Fruit fly (Drosophila melanogaster) whole organism, embryonic: Measurements from ENCODE around the gene p115.

Experiments
- Ada2b ChIP-seq: fragments of 200-800 bp; sonication (Bioruptor generic); IDR thresholded peaks from 2 replicates; pipeline ENCODE4 v1.3.6; 2022; ENCODE audit warnings: missing biosample characterization, missing genetic modification characterization
- B-H2 ChIP-seq: fragments of 200-800 bp; sonication (Bioruptor generic); optimal IDR thresholded peaks from 2 replicates; lab custom pipeline; 2018; ENCODE audit warnings: missing biosample characterization, mild to moderate bottlenecking, missing genetic modification characterization
- CG10147 ChIP-seq: fragments of 200-800 bp; sonication (Bioruptor generic); optimal IDR thresholded peaks from 2 replicates; lab custom pipeline; 2019; ENCODE audit warnings: missing biosample characterization, mild to moderate bottlenecking, missing genetic modification characterization, moderate library complexity
- CG11504 ChIP-seq: fragments of 200-800 bp; sonication (Bioruptor generic); optimal IDR thresholded peaks from 3 replicates; lab custom pipeline; 2019; ENCODE audit warnings: missing biosample characterization, mild to moderate bottlenecking, missing genetic modification characterization, moderate library complexity
- CG11696 ChIP-seq: fragments of 200-800 bp; sonication (Bioruptor generic); IDR thresholded peaks from 2 replicates; pipeline ENCODE4 v1.3.6; 2022; ENCODE audit warnings: missing biosample characterization, missing genetic modification characterization
- CG12219 ChIP-seq: fragments of 200-800 bp; sonication (Bioruptor generic); optimal IDR thresholded peaks from 3 replicates; lab custom pipeline; 2018; ENCODE audit warnings: missing biosample characterization, mild to moderate bottlenecking, missing genetic modification characterization
- CG14860 ChIP-seq: fragments of 200-800 bp; sonication (Bioruptor generic); IDR thresholded peaks from 3 replicates; pipeline ENCODE4 v1.3.6; 2022; ENCODE audit warnings: missing biosample characterization, missing genetic modification characterization; ENCODE audit not compliant: partially characterized antibody
- CG15514 ChIP-seq: fragments of 200-800 bp; sonication (Bioruptor generic); optimal IDR thresholded peaks from 3 replicates; lab custom pipeline; 2017; ENCODE audit warnings: missing biosample characterization, missing genetic modification characterization, mild to moderate bottlenecking, moderate library complexity, missing genetic modification reagents
- CG1603 ChIP-seq: fragments of 200-800 bp; sonication (Bioruptor generic); optimal IDR thresholded peaks from 2 replicates; lab custom pipeline; 2019; ENCODE audit warnings: missing biosample characterization, mild to moderate bottlenecking, missing genetic modification characterization, moderate library complexity
- CG16815 ChIP-seq: fragments of 200-800 bp; sonication (Bioruptor generic); optimal IDR thresholded peaks from 3 replicates; lab custom pipeline; 2017; ENCODE audit warnings: missing biosample characterization, mild to moderate bottlenecking, missing genetic modification characterization
- CG17361 ChIP-seq: fragments of 200-800 bp; sonication (Bioruptor generic); IDR thresholded peaks from 3 replicates; pipeline ENCODE4 v1.3.6; 2022; ENCODE audit warnings: missing biosample characterization, missing genetic modification characterization
- CG17385 ChIP-seq: fragments of 200-800 bp; sonication (Bioruptor generic); optimal IDR thresholded peaks from 3 replicates; lab custom pipeline; 2018; ENCODE audit warnings: missing biosample characterization, mild to moderate bottlenecking, missing genetic modification characterization
- CG32532 ChIP-seq: fragments of 200-800 bp; sonication (Bioruptor generic); IDR thresholded peaks from 2 replicates; pipeline ENCODE4 v1.3.6; 2022; ENCODE audit warnings: missing biosample characterization, missing genetic modification characterization
- CG32772 ChIP-seq: fragments of 200-800 bp; sonication (Bioruptor generic); IDR thresholded peaks from 2 replicates; pipeline ENCODE4 v1.3.6; 2022; ENCODE audit warnings: missing biosample characterization, missing genetic modification characterization
- CG33557 ChIP-seq: fragments of 200-800 bp; sonication (Bioruptor generic); optimal IDR thresholded peaks from 2 replicates; lab custom pipeline; 2019; ENCODE audit warnings: missing biosample characterization, mild to moderate bottlenecking, missing genetic modification characterization, moderate library complexity
- CG4730 ChIP-seq: fragments of 200-800 bp; sonication (Bioruptor generic); IDR thresholded peaks from 2 replicates; pipeline ENCODE4 v1.3.6; 2022; ENCODE audit warnings: missing biosample characterization, missing genetic modification characterization
- CG6254 ChIP-seq: fragments of 200-800 bp; sonication (Bioruptor generic); optimal IDR thresholded peaks from 3 replicates; lab custom pipeline; 2017; ENCODE audit warnings: mild to moderate bottlenecking, missing biosample characterization, missing genetic modification reagents, missing genetic modification characterization
- CG7987 ChIP-seq: fragments of 200-800 bp; sonication (Bioruptor generic); optimal IDR thresholded peaks from 2 replicates; lab custom pipeline; 2018; ENCODE audit warnings: missing biosample characterization, mild to moderate bottlenecking, missing genetic modification characterization, moderate library complexity
- CG8290 ChIP-seq, 3 experiments: fragments of 200-800 bp; sonication (Bioruptor generic); optimal IDR thresholded peaks; 2 replicates each; lab custom pipeline; 2016 to 2019; ENCODE audit warnings: missing biosample characterization in 3 of 3, missing genetic modification characterization in 3 of 3, mild to moderate bottlenecking in 2 of 3, moderate library complexity in 1 of 3
- CG8765 ChIP-seq: fragments of 200-800 bp; sonication (Bioruptor generic); IDR thresholded peaks from 2 replicates; pipeline ENCODE4 v1.3.6; 2022; ENCODE audit warnings: missing biosample characterization, missing genetic modification characterization
- CG9817 ChIP-seq: fragments of 200-800 bp; sonication (Bioruptor generic); optimal IDR thresholded peaks from 2 replicates; lab custom pipeline; 2018; ENCODE audit warnings: missing biosample characterization, mild to moderate bottlenecking, missing genetic modification characterization, moderate library complexity
- Dek ChIP-seq: fragments of 200-800 bp; sonication (Bioruptor generic); optimal IDR thresholded peaks from 3 replicates; lab custom pipeline; 2019; ENCODE audit warnings: missing biosample characterization, mild to moderate bottlenecking, missing genetic modification characterization, moderate library complexity
- Eip74EF ChIP-seq, 2 experiments: fragments of 200-800 bp in 1 of 2; fragments of >200 bp in 1 of 2; sonication (Bioruptor generic) in 1 of 2; optimal IDR thresholded peaks; 2 replicates each; lab custom pipeline; 2017 to 2019; ENCODE audit warnings: missing biosample characterization in 2 of 2, missing genetic modification characterization in 2 of 2, mild to moderate bottlenecking in 1 of 2, moderate library complexity in 1 of 2
- Gug ChIP-seq: fragments of 200-800 bp; sonication (Bioruptor generic); IDR thresholded peaks from 4 replicates; pipeline ENCODE4 v1.3.6; 2022; ENCODE audit warnings: missing biosample characterization, missing genetic modification characterization
- Hey ChIP-seq: fragments of 200-800 bp; sonication (Bioruptor generic); optimal IDR thresholded peaks from 3 replicates; lab custom pipeline; 2018; ENCODE audit warnings: missing biosample characterization, mild to moderate bottlenecking, missing genetic modification characterization
- Hr3 ChIP-seq: fragments of 200-800 bp; sonication (Bioruptor generic); optimal IDR thresholded peaks from 3 replicates; lab custom pipeline; 2016; ENCODE audit warnings: missing biosample characterization, missing genetic modification characterization
- NK7.1 ChIP-seq: fragments of 200-800 bp; sonication (Bioruptor generic); optimal IDR thresholded peaks from 3 replicates; lab custom pipeline; 2016; ENCODE audit warnings: missing biosample characterization, missing genetic modification characterization
- NfI ChIP-seq: fragments of 200-800 bp; sonication (Bioruptor generic); optimal IDR thresholded peaks from 3 replicates; lab custom pipeline; 2018; ENCODE audit warnings: missing biosample characterization, mild to moderate bottlenecking, missing genetic modification characterization, moderate library complexity
- Oli ChIP-seq: fragments of 200-800 bp; sonication (Bioruptor generic); optimal IDR thresholded peaks from 2 replicates; lab custom pipeline; 2018; ENCODE audit warnings: missing biosample characterization, mild to moderate bottlenecking, missing genetic modification characterization, moderate library complexity
- Side ChIP-seq: fragments of 200-800 bp; sonication (Bioruptor generic); optimal IDR thresholded peaks from 2 replicates; lab custom pipeline; 2016; ENCODE audit warnings: missing biosample characterization, missing genetic modification characterization
- Sry-δ ChIP-seq: fragments of 200-800 bp; sonication (Bioruptor generic); optimal IDR thresholded peaks from 2 replicates; lab custom pipeline; 2016; ENCODE audit warnings: missing biosample characterization, missing genetic modification characterization
- cad ChIP-seq: fragments of >200 bp; optimal IDR thresholded peaks from 2 replicates; lab custom pipeline; 2017; ENCODE audit warnings: missing biosample characterization, missing genetic modification characterization
- caup ChIP-seq: fragments of 200-800 bp; sonication (Bioruptor generic); optimal IDR thresholded peaks from 3 replicates; lab custom pipeline; 2017; ENCODE audit warnings: missing biosample characterization, mild to moderate bottlenecking, missing genetic modification characterization, moderate library complexity; ENCODE audit not compliant: severe bottlenecking
- danr ChIP-seq: fragments of 200-800 bp; sonication (Bioruptor generic); IDR thresholded peaks from 2 replicates; pipeline ENCODE4 v1.3.6; 2022; ENCODE audit warnings: missing biosample characterization, missing genetic modification characterization
- esg ChIP-seq: fragments of 200-800 bp; sonication (Bioruptor generic); conservative IDR thresholded peaks from 2 replicates; pipeline ENCODE4 v1.3.6; 2022; ENCODE audit warnings: missing biosample characterization, missing genetic modification characterization
- ewg ChIP-seq: fragments of 200-800 bp; sonication (Bioruptor generic); optimal IDR thresholded peaks from 3 replicates; lab custom pipeline; 2017; ENCODE audit warnings: mild to moderate bottlenecking, missing biosample characterization, missing genetic modification reagents, missing genetic modification characterization
- gem ChIP-seq: fragments of 200-800 bp; sonication (Bioruptor generic); optimal IDR thresholded peaks from 2 replicates; lab custom pipeline; 2019; ENCODE audit warnings: missing biosample characterization, mild to moderate bottlenecking, missing genetic modification characterization, moderate library complexity
- inv ChIP-seq: fragments of 200-800 bp; sonication (Bioruptor generic); IDR thresholded peaks from 2 replicates; pipeline ENCODE4 v1.3.6; 2022; ENCODE audit warnings: missing biosample characterization, missing genetic modification characterization; ENCODE audit not compliant: partially characterized antibody
- kni ChIP-seq: fragments of 200-800 bp; sonication (Bioruptor generic); optimal IDR thresholded peaks from 3 replicates; lab custom pipeline; 2017; ENCODE audit warnings: mild to moderate bottlenecking, missing biosample characterization, missing genetic modification reagents, missing genetic modification characterization
- lab ChIP-seq: fragments of 200-800 bp; sonication (Bioruptor generic); optimal IDR thresholded peaks from 3 replicates; lab custom pipeline; 2017; ENCODE audit warnings: missing biosample characterization, missing genetic modification characterization, mild to moderate bottlenecking, moderate library complexity, missing genetic modification reagents
- nerfin-2 ChIP-seq: fragments of 200-800 bp; sonication (Bioruptor generic); IDR thresholded peaks from 2 replicates; pipeline ENCODE4 v1.3.6; 2022; ENCODE audit warnings: missing biosample characterization, missing genetic modification characterization; ENCODE audit not compliant: partially characterized antibody
- nmo ChIP-seq: fragments of 200-800 bp; sonication (Bioruptor generic); optimal IDR thresholded peaks from 2 replicates; lab custom pipeline; 2018; ENCODE audit warnings: missing biosample characterization, mild to moderate bottlenecking, missing genetic modification characterization, moderate library complexity
- org-1 ChIP-seq: fragments of 200-800 bp; sonication (Bioruptor generic); optimal IDR thresholded peaks from 2 replicates; lab custom pipeline; 2017; ENCODE audit warnings: missing biosample characterization, missing genetic modification characterization
- pros ChIP-seq: fragments of 200-800 bp; sonication (Bioruptor generic); optimal IDR thresholded peaks from 3 replicates; lab custom pipeline; 2019; ENCODE audit warnings: missing biosample characterization, mild to moderate bottlenecking, missing genetic modification characterization, moderate library complexity
- ro ChIP-seq: fragments of 200-800 bp; sonication (Bioruptor generic); IDR thresholded peaks from 2 replicates; pipeline ENCODE4 v1.3.6; 2022; ENCODE audit warnings: missing biosample characterization, missing genetic modification characterization
- shn ChIP-seq: fragments of 200-800 bp; sonication (Bioruptor generic); optimal IDR thresholded peaks from 3 replicates; lab custom pipeline; 2016; ENCODE audit warnings: missing biosample characterization, missing genetic modification characterization
- twi ChIP-seq: fragments of 200-800 bp; optimal IDR thresholded peaks from 2 replicates; lab custom pipeline; 2019; ENCODE audit warnings: missing biosample characterization, mild to moderate bottlenecking, missing genetic modification characterization, moderate library complexity
- usp ChIP-seq: fragments of >200 bp; optimal IDR thresholded peaks from 2 replicates; lab custom pipeline; 2017; ENCODE audit warnings: missing biosample characterization, missing genetic modification characterization

p115 gene

dm6 chrX:7888386-7889024, 5.3 kb upstream of the p115 start, which contains the start of gene Acat1 (continued):
- no peak for TF ChIP-seq twi (tag; lab: Kevin White, UChicago)
- TF ChIP-seq ro (GFP tag; lab: Robert Waterston, UW) = no peak
- peak; percentile 72 for TF ChIP-seq lab (GFP tag; lab: Kevin White, UChicago)
- no peak for TF ChIP-seq CG11696
- 0 out of 2 replicates have a peak, but pooled peaks have one; percentile 5 for TF ChIP-seq CG32772 (GFP tag; lab: Robert Waterston, UW)
- TF ChIP-seq CG12219 (GFP tag; lab: Kevin White, UChicago) = no peak
- TF ChIP-seq CG6254 (GFP tag; lab: Kevin White, UChicago) = no peak
- no peak for TF ChIP-seq Dek (tag; lab: Kevin White, UChicago)
- peak; percentile 72 for TF ChIP-seq CG32532 (GFP tag; lab: Robert Waterston, UW)
- TF ChIP-seq Hr3 (GFP tag; lab: Kevin White, UChicago) = peak; percentile 35
- TF ChIP-seq cad (GFP tag; lab: Kevin White, UChicago) = no peak
- peak; percentile 11 for TF ChIP-seq CG16815 (GFP tag; lab: Kevin White, UChicago)
- TF ChIP-seq Eip74EF (GFP tag; optimal IDR thresholded peaks at IDR 0.05; lab: Kevin White, UChicago) = no peak
- TF ChIP-seq NK7.1 = peak; percentile 38
- TF ChIP-seq org-1 (GFP tag; lab: Kevin White, UChicago) = no peak
- peak; percentile 33 for TF ChIP-seq Side (GFP tag; lab: Kevin White, UChicago)
- TF ChIP-seq CG4730 = peak; percentile 36; the same call in 1 of the 2 replicates
- no peak for TF ChIP-seq CG17385 (GFP tag; lab: Kevin White, UChicago)
- peak; percentile 19 for TF ChIP-seq CG7987 (GFP tag; lab: Kevin White, UChicago)
- TF ChIP-seq CG33557 = no peak
- no peak for TF ChIP-seq CG11504
- no peak for TF ChIP-seq B-H2
- peak; percentile 48 for TF ChIP-seq NfI
- peak; percentile 65 for TF ChIP-seq caup (GFP tag; lab: Kevin White, UChicago)
- no peak for TF ChIP-seq CG10147 (GFP tag; lab: Kevin White, UChicago)
- no peak for TF ChIP-seq danr
- no peak for TF ChIP-seq Hey (tag; lab: Kevin White, UChicago)
- no peak for TF ChIP-seq shn (GFP tag; lab: Kevin White, UChicago)
- TF ChIP-seq Sry-δ (GFP tag; lab: Kevin White, UChicago) = peak; percentile 42
- TF ChIP-seq usp (GFP tag; lab: Kevin White, UChicago) = no peak
- TF ChIP-seq CG9817 (tag; lab: Kevin White, UChicago) = peak; percentile 29
- TF ChIP-seq ewg = peak; percentile 17
- TF ChIP-seq CG14860 (GFP tag; lab: Robert Waterston, UW) = no peak
- no peak for TF ChIP-seq Gug (GFP tag; lab: Robert Waterston, UW)
- peak; percentile 66 for TF ChIP-seq nmo (GFP tag; lab: Kevin White, UChicago)
- TF ChIP-seq CG15514 (GFP tag; lab: Kevin White, UChicago) = peak; percentile 66
- no peak for TF ChIP-seq CG8290 (GFP tag; optimal IDR thresholded peaks at IDR 0.05; lab: Kevin White, UChicago)
- no peak for TF ChIP-seq CG8290 (tag; optimal IDR thresholded peaks at IDR 0.05; lab: Kevin White, UChicago)
- TF ChIP-seq CG17361 (GFP tag; lab: Robert Waterston, UW) = no peak
- no peak for TF ChIP-seq CG8765
- TF ChIP-seq pros (GFP tag; lab: Kevin White, UChicago) = no peak
- no peak for TF ChIP-seq CG1603 (tag; lab: Kevin White, UChicago)
- peak; percentile 28; the same call in 1 of the 2 replicates for TF ChIP-seq esg
- no peak for TF ChIP-seq kni
- TF ChIP-seq nerfin-2 (GFP tag; lab: Robert Waterston, UW) = peak; percentile 38; the same call in 1 of the 2 replicates
- no peak for TF ChIP-seq gem (tag; lab: Kevin White, UChicago)
- peak; percentile 5 for TF ChIP-seq Oli (tag; lab: Kevin White, UChicago)
- peak; percentile 25; the same call in 1 of the 2 replicates for TF ChIP-seq inv (GFP tag; lab: Robert Waterston, UW)
- no peak for TF ChIP-seq Ada2b
